Fruit fly (Drosophila melanogaster): ENCODE results near the gene CG4116.

The CG4116 gene

DNA sequence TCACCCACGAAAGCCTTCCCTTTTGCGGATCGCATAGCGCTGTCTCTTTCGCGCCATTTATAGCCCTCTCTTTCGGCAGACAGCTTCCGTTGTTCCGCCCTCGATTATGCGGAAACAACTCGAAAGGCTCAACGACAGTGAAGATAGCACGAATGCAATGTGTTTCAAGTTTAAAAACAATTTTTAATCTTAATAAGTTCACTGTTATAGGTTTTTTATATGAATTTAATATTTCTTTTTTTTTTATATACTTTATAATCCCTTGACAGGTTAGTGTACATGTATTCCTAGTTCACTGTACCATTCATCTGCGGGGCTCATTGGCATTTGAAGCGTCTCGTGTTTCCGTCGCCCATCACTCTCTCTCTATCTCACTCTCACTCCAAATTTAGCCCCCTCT lies 29.0 kb upstream of the CG4116 start (continued):
- TF ChIP-seq Drgx (GFP tag; IDR thresholded peaks at IDR 0.05) (no peak), CG10267 (tag; optimal IDR thresholded peaks at IDR 0.05) (peak; percentile 34), CG15479 (GFP tag; optimal IDR thresholded peaks at IDR 0.05) (no peak), CG1832 (GFP tag; optimal IDR thresholded peaks at IDR 0.05) (peak; percentile 42), cas (GFP tag; IDR thresholded peaks at IDR 0.05) (no peak), CG17802 (tag; optimal IDR thresholded peaks at IDR 0.05) (peak; percentile 20), Ets97D (GFP tag; optimal IDR thresholded peaks at IDR 0.05) (no peak), tin (GFP tag; optimal IDR thresholded peaks at IDR 0.05) (peak; percentile 0), Tbp (GFP tag; optimal IDR thresholded peaks at IDR 0.05) (no peak), Rx (GFP tag; IDR thresholded peaks at IDR 0.05) (no peak), CG30431 (GFP tag; optimal IDR thresholded peaks at IDR 0.05) (peak; percentile 32), CG7357 (GFP tag; IDR thresholded peaks at IDR 0.05) (no peak), ssp (GFP tag; IDR thresholded peaks at IDR 0.05) (no peak), CG6254 (GFP tag; optimal IDR thresholded peaks at IDR 0.05) (peak; percentile 71), zen (tag; optimal IDR thresholded peaks at IDR 0.05) (no peak), Sox102F (GFP tag; optimal IDR thresholded peaks at IDR 0.05) (no peak), CG42726 (GFP tag; IDR thresholded peaks at IDR 0.05; ENCODE audit: partially characterized antibody) (no peak), fd3F (GFP tag; optimal IDR thresholded peaks at IDR 0.05) (no peak), prd (optimal IDR thresholded peaks at IDR 0.05) (no peak), prd (GFP tag; IDR thresholded peaks at IDR 0.05) (no peak), CG8944 (GFP tag; optimal IDR thresholded peaks at IDR 0.05) (no peak), ftz-f1 (GFP tag; optimal IDR thresholded peaks at IDR 0.05) (no peak), CG6813 (GFP tag; optimal IDR thresholded peaks at IDR 0.05) (no peak), chm (GFP tag; IDR thresholded peaks at IDR 0.05) (no peak), Bdp1 (GFP tag; optimal IDR thresholded peaks at IDR 0.05) (no peak), zfh1 (GFP tag; IDR thresholded peaks at IDR 0.05) (no peak), gro (GFP tag; optimal IDR thresholded peaks at IDR 0.05) (no peak), C15 (GFP tag; IDR thresholded peaks at IDR 0.05) (no peak), danr (GFP tag; IDR thresholded peaks at IDR 0.05) (no peak), dysf (GFP tag; IDR thresholded peaks at IDR 0.05) (no peak), Adf1 (GFP tag; IDR thresholded peaks at IDR 0.05) (no peak), nmo (GFP tag; optimal IDR thresholded peaks at IDR 0.05) (peak; percentile 58), CG6175 (GFP tag; IDR thresholded peaks at IDR 0.05) (no peak), CG12155 (GFP tag; optimal IDR thresholded peaks at IDR 0.05) (no peak), CG33557 (GFP tag; optimal IDR thresholded peaks at IDR 0.05) (no peak), CG9609 (GFP tag; optimal IDR thresholded peaks at IDR 0.05) (no peak), CG12744 (GFP tag; optimal IDR thresholded peaks at IDR 0.05) (no peak), fd64A (GFP tag; optimal IDR thresholded peaks at IDR 0.05) (no peak), CG8765 (GFP tag; IDR thresholded peaks at IDR 0.05) (no peak), CG4404 (GFP tag; IDR thresholded peaks at IDR 0.05) (no peak), ewg (GFP tag; optimal IDR thresholded peaks at IDR 0.05) (no peak), ash1 (GFP tag; optimal IDR thresholded peaks at IDR 0.05) (no peak), ara (GFP tag; IDR thresholded peaks at IDR 0.05) (no peak), CG17829 (tag; optimal IDR thresholded peaks at IDR 0.05) (no peak), hkb (optimal IDR thresholded peaks at IDR 0.05) (no peak), hkb (GFP tag; IDR thresholded peaks at IDR 0.05) (peak; percentile 46; the same call in 1 of the 2 replicates), yki (optimal IDR thresholded peaks at IDR 0.05) (no peak), CG12236 (GFP tag; optimal IDR thresholded peaks at IDR 0.05) (no peak), Kr (GFP tag; optimal IDR thresholded peaks at IDR 0.05) (no peak), H15 (GFP tag; IDR thresholded peaks at IDR 0.05) (0 out of 3 replicates have a peak, but pooled peaks have one; percentile 11), CG12299 (tag; optimal IDR thresholded peaks at IDR 0.05) (no peak), Six4 (GFP tag; optimal IDR thresholded peaks at IDR 0.05) (peak; percentile 1), fd96Cb (tag; optimal IDR thresholded peaks at IDR 0.05) (peak; percentile 56), CG10979 (tag; optimal IDR thresholded peaks at IDR 0.05) (peak; percentile 63)
